5 fruit fly cellular contexts compared by ENCODE assay signal in genomic region chr3L:16710258-16711020, dm6.
TF ChIP-seq lines count a peak whose summit lies in the region.

No protein-coding gene starts in this region.

- no peak for TF ChIP-seq CTCF in whole organism, embryonic (GFP tag; optimal IDR thresholded peaks at IDR 0.05; lab: Kevin White, UChicago)

TF ChIP-seq in whole organism, adult, 20 proteins besides CTCF, POLR2A, EP300 and RAD21 (continues in another document):
- TF ChIP-seq CG33017 (tag; optimal IDR thresholded peaks at IDR 0.05; lab: Kevin White, UChicago): peak; percentile 39
- TF ChIP-seq bab1 (GFP tag; optimal IDR thresholded peaks at IDR 0.05; lab: Kevin White, UChicago): peak; percentile 59
- TF ChIP-seq CG1620 (GFP tag; optimal IDR thresholded peaks at IDR 0.05; lab: Kevin White, UChicago): no peak
- no peak for TF ChIP-seq Hr96 (GFP tag; optimal IDR thresholded peaks at IDR 0.05; lab: Kevin White, UChicago)
- TF ChIP-seq kay (GFP tag; lab: Kevin White, UChicago; ENCODE audit: borderline replicate concordance): no peak
- TF ChIP-seq CG14711 (tag; optimal IDR thresholded peaks at IDR 0.05; lab: Kevin White, UChicago): peak; percentile 74
- TF ChIP-seq cic (GFP tag; optimal IDR thresholded peaks at IDR 0.05; lab: Kevin White, UChicago): no peak
- peak; percentile 84 for TF ChIP-seq tj (GFP tag; optimal IDR thresholded peaks at IDR 0.05; lab: Kevin White, UChicago)
- no peak for TF ChIP-seq toe (GFP tag; optimal IDR thresholded peaks at IDR 0.05; lab: Kevin White, UChicago)
- peak; percentile 28 for TF ChIP-seq CG7045 (GFP tag; optimal IDR thresholded peaks at IDR 0.05; lab: Kevin White, UChicago)
- peak; percentile 79 for TF ChIP-seq pad (GFP tag; optimal IDR thresholded peaks at IDR 0.05; lab: Kevin White, UChicago)
- peak; percentile 65 for TF ChIP-seq CG7101 (tag; optimal IDR thresholded peaks at IDR 0.05; lab: Kevin White, UChicago)
- no peak for TF ChIP-seq Clk (GFP tag; optimal IDR thresholded peaks at IDR 0.05; lab: Kevin White, UChicago)
- TF ChIP-seq Crg-1 (GFP tag; optimal IDR thresholded peaks at IDR 0.05; lab: Kevin White, UChicago): no peak
- no peak for TF ChIP-seq Mnt (GFP tag; optimal IDR thresholded peaks at IDR 0.05; lab: Kevin White, UChicago)
- TF ChIP-seq CG12768 (GFP tag; optimal IDR thresholded peaks at IDR 0.05; lab: Kevin White, UChicago): peak; percentile 2
- TF ChIP-seq CG11617 (GFP tag; optimal IDR thresholded peaks at IDR 0.05; lab: Kevin White, UChicago): peak; percentile 49
- no peak for TF ChIP-seq cnc (optimal IDR thresholded peaks at IDR 0.05; lab: Kevin White, UChicago)
- peak; percentile 54 for TF ChIP-seq ovo (GFP tag; optimal IDR thresholded peaks at IDR 0.05; lab: Kevin White, UChicago)

TF ChIP-seq in whole organism, embryonic, 481 proteins besides CTCF, POLR2A, EP300 and RAD21 (continues in another document):
- TF ChIP-seq Lim3 (GFP tag; IDR thresholded peaks at IDR 0.05; lab: Robert Waterston, UW): no peak
- peak; percentile 50 for TF ChIP-seq phol (tag; optimal IDR thresholded peaks at IDR 0.05; lab: Kevin White, UChicago)
- no peak for TF ChIP-seq bigmax (GFP tag; optimal IDR thresholded peaks at IDR 0.05; lab: Kevin White, UChicago)
- TF ChIP-seq gsb (GFP tag; IDR thresholded peaks at IDR 0.05; lab: Robert Waterston, UW): 0 out of 2 replicates have a peak, but pooled peaks have one; percentile 15
- TF ChIP-seq Bteb2 (GFP tag; optimal IDR thresholded peaks at IDR 0.05; lab: Kevin White, UChicago): no peak
- TF ChIP-seq psq (GFP tag; optimal IDR thresholded peaks at IDR 0.05; lab: Kevin White, UChicago): no peak
- TF ChIP-seq klu (GFP tag; IDR thresholded peaks at IDR 0.05; lab: Robert Waterston, UW): peak; percentile 59; the same call in 1 of the 2 replicates
- TF ChIP-seq al (GFP tag; IDR thresholded peaks at IDR 0.05; lab: Robert Waterston, UW): 0 out of 2 replicates have a peak, but pooled peaks have one; percentile 41
- TF ChIP-seq ci (GFP tag; IDR thresholded peaks at IDR 0.05; lab: Robert Waterston, UW): 0 out of 3 replicates have a peak, but pooled peaks have one; percentile 38
- no peak for TF ChIP-seq CG31388 (GFP tag; optimal IDR thresholded peaks at IDR 0.05; lab: Kevin White, UChicago)
- TF ChIP-seq sna (GFP tag; IDR thresholded peaks at IDR 0.05; lab: Robert Waterston, UW; ENCODE audit: partially characterized antibody): no peak
- peak; percentile 32 for TF ChIP-seq CoRest (tag; optimal IDR thresholded peaks at IDR 0.05; lab: Kevin White, UChicago)
- TF ChIP-seq jing (GFP tag; optimal IDR thresholded peaks at IDR 0.05; lab: Kevin White, UChicago): no peak
- peak; percentile 17 for TF ChIP-seq CG10979 (tag; optimal IDR thresholded peaks at IDR 0.05; lab: Kevin White, UChicago)
- TF ChIP-seq lov (optimal IDR thresholded peaks at IDR 0.05; lab: Kevin White, UChicago): no peak
- no peak for TF ChIP-seq lov (GFP tag; IDR thresholded peaks at IDR 0.05; lab: Robert Waterston, UW)
- TF ChIP-seq CG11696 (GFP tag; IDR thresholded peaks at IDR 0.05; lab: Robert Waterston, UW): no peak
- no peak for TF ChIP-seq CG7271 (tag; optimal IDR thresholded peaks at IDR 0.05; lab: Kevin White, UChicago)

TF ChIP-seq in whole organism, prepupa, 60 proteins besides CTCF, POLR2A, EP300 and RAD21 (continues in another document):
- TF ChIP-seq esn (GFP tag; optimal IDR thresholded peaks at IDR 0.05; lab: Kevin White, UChicago): peak; percentile 37
- TF ChIP-seq topi (GFP tag; optimal IDR thresholded peaks at IDR 0.05; lab: Kevin White, UChicago): peak; percentile 44
- TF ChIP-seq CG16779 (tag; optimal IDR thresholded peaks at IDR 0.05; lab: Kevin White, UChicago): peak; percentile 48
- TF ChIP-seq svp (GFP tag; lab: Kevin White, UChicago): peak; percentile 86
- peak; percentile 57 for TF ChIP-seq CG6792 (GFP tag; optimal IDR thresholded peaks at IDR 0.05; lab: Kevin White, UChicago)
- TF ChIP-seq Blimp-1 (GFP tag; optimal IDR thresholded peaks at IDR 0.05; lab: Kevin White, UChicago): peak; percentile 1
- TF ChIP-seq CG32006 (GFP tag; optimal IDR thresholded peaks at IDR 0.05; lab: Kevin White, UChicago): peak; percentile 75
- peak; percentile 23 for TF ChIP-seq lz (GFP tag; optimal IDR thresholded peaks at IDR 0.05; lab: Kevin White, UChicago)
- TF ChIP-seq CG8632 (GFP tag; optimal IDR thresholded peaks at IDR 0.05; lab: Kevin White, UChicago): peak; percentile 37
- peak; percentile 53 for TF ChIP-seq Ets96B (tag; optimal IDR thresholded peaks at IDR 0.05; lab: Kevin White, UChicago)
- TF ChIP-seq CG10669 (GFP tag; optimal IDR thresholded peaks at IDR 0.05; lab: Kevin White, UChicago): peak; percentile 63
- peak; percentile 76; the same call in 1 of the 3 replicates for TF ChIP-seq CG6163 (GFP tag; IDR thresholded peaks at IDR 0.05; lab: Robert Waterston, UW)
- peak; percentile 57 for TF ChIP-seq CG34406 (GFP tag; optimal IDR thresholded peaks at IDR 0.05; lab: Kevin White, UChicago)
- peak; percentile 50 for TF ChIP-seq CG7368 (GFP tag; optimal IDR thresholded peaks at IDR 0.05; lab: Kevin White, UChicago)
- TF ChIP-seq Ets21C (GFP tag; optimal IDR thresholded peaks at IDR 0.05; lab: Kevin White, UChicago): no peak
- peak; percentile 8 for TF ChIP-seq Eip75B (GFP tag; optimal IDR thresholded peaks at IDR 0.05; lab: Kevin White, UChicago)
- peak; percentile 62 for TF ChIP-seq CG6808 (GFP tag; optimal IDR thresholded peaks at IDR 0.05; lab: Kevin White, UChicago)
- TF ChIP-seq CG6854 (GFP tag; optimal IDR thresholded peaks at IDR 0.05; lab: Kevin White, UChicago): no peak
- TF ChIP-seq spab (GFP tag; optimal IDR thresholded peaks at IDR 0.05; lab: Kevin White, UChicago): peak; percentile 35

TF ChIP-seq in whole organism, pupa, 21 proteins besides CTCF, POLR2A, EP300 and RAD21:
- peak; percentile 58 for TF ChIP-seq CG8301 (tag; optimal IDR thresholded peaks at IDR 0.05; lab: Kevin White, UChicago)
- TF ChIP-seq Snoo (tag; optimal IDR thresholded peaks at IDR 0.05; lab: Kevin White, UChicago): peak; percentile 6
- no peak for TF ChIP-seq D1 (tag; optimal IDR thresholded peaks at IDR 0.05; lab: Kevin White, UChicago)
- TF ChIP-seq CG12605 (GFP tag; IDR thresholded peaks at IDR 0.05; lab: Robert Waterston, UW): no peak
- peak; percentile 63; the same call in 2 of the 3 replicates for TF ChIP-seq fd96Ca (GFP tag; IDR thresholded peaks at IDR 0.05; lab: Robert Waterston, UW)
- no peak; the same call in 1 of the 2 replicates for TF ChIP-seq CG10348 (GFP tag; IDR thresholded peaks at IDR 0.05; lab: Robert Waterston, UW)
- peak; percentile 69 for TF ChIP-seq CG15710 (tag; optimal IDR thresholded peaks at IDR 0.05; lab: Kevin White, UChicago)
- peak; percentile 26 for TF ChIP-seq CG34367 (tag; optimal IDR thresholded peaks at IDR 0.05; lab: Kevin White, UChicago)
- TF ChIP-seq CG9948 (tag; optimal IDR thresholded peaks at IDR 0.05; lab: Kevin White, UChicago): peak; percentile 54
- TF ChIP-seq CG4496 (GFP tag; IDR thresholded peaks at IDR 0.05; lab: Robert Waterston, UW): peak; percentile 65
- peak; percentile 84 for TF ChIP-seq CG8159 (tag; optimal IDR thresholded peaks at IDR 0.05; lab: Kevin White, UChicago)
- TF ChIP-seq Pif1B (GFP tag; optimal IDR thresholded peaks at IDR 0.05; lab: Kevin White, UChicago): peak; percentile 51
- peak; percentile 83 for TF ChIP-seq CG14655 (GFP tag; optimal IDR thresholded peaks at IDR 0.05; lab: Kevin White, UChicago)
- peak; percentile 73 for TF ChIP-seq CG17806 (tag; optimal IDR thresholded peaks at IDR 0.05; lab: Kevin White, UChicago)
- TF ChIP-seq Pif1A (GFP tag; optimal IDR thresholded peaks at IDR 0.05; lab: Kevin White, UChicago): peak; percentile 60
- peak; percentile 56; the same call in 1 of the 2 replicates for TF ChIP-seq rn (GFP tag; IDR thresholded peaks at IDR 0.05; lab: Robert Waterston, UW)
- no peak for TF ChIP-seq gl (tag; optimal IDR thresholded peaks at IDR 0.05; lab: Kevin White, UChicago)
- TF ChIP-seq CG13204 (GFP tag; optimal IDR thresholded peaks at IDR 0.05; lab: Kevin White, UChicago): no peak
- peak; percentile 72 for TF ChIP-seq CG32121 (GFP tag; IDR thresholded peaks at IDR 0.05; lab: Robert Waterston, UW)
- TF ChIP-seq EcR (GFP tag; optimal IDR thresholded peaks at IDR 0.05; lab: Kevin White, UChicago): peak; percentile 45
- TF ChIP-seq Ets98B (GFP tag; IDR thresholded peaks at IDR 0.05; lab: Robert Waterston, UW): peak; percentile 51
TF ChIP-seq in whole organism, pupa: peak in this region for 16.

TF ChIP-seq in whole organism, wandering third instar larva, 38 proteins besides CTCF, POLR2A, EP300 and RAD21:
- peak; percentile 4 for TF ChIP-seq CG9705 (GFP tag; optimal IDR thresholded peaks at IDR 0.05; lab: Kevin White, UChicago)
- peak in 1 of 2 experiments; percentile 65 for TF ChIP-seq foxo (GFP tag; optimal IDR thresholded peaks at IDR 0.05; lab: Kevin White, UChicago)
- TF ChIP-seq Sp1 (GFP tag; optimal IDR thresholded peaks at IDR 0.05; lab: Kevin White, UChicago): peak; percentile 48
- peak; percentile 24 for TF ChIP-seq dmrt93B (GFP tag; optimal IDR thresholded peaks at IDR 0.05; lab: Kevin White, UChicago)
- no peak for TF ChIP-seq Dfd (GFP tag; optimal IDR thresholded peaks at IDR 0.05; lab: Kevin White, UChicago)
- no peak for TF ChIP-seq GATAd (GFP tag; optimal IDR thresholded peaks at IDR 0.05; lab: Kevin White, UChicago)
- TF ChIP-seq psq (GFP tag; optimal IDR thresholded peaks at IDR 0.05; lab: Kevin White, UChicago): peak; percentile 24
- peak; percentile 17 for TF ChIP-seq h (GFP tag; optimal IDR thresholded peaks at IDR 0.05; lab: Kevin White, UChicago)
- TF ChIP-seq tai (GFP tag; optimal IDR thresholded peaks at IDR 0.05; lab: Kevin White, UChicago): no peak
- TF ChIP-seq ey (GFP tag; optimal IDR thresholded peaks at IDR 0.05; lab: Kevin White, UChicago): peak; percentile 17
- TF ChIP-seq Abd-B (GFP tag; optimal IDR thresholded peaks at IDR 0.05; lab: Kevin White, UChicago): no peak
- peak; percentile 27 for TF ChIP-seq rgr (GFP tag; optimal IDR thresholded peaks at IDR 0.05; lab: Kevin White, UChicago)
- TF ChIP-seq OdsH (GFP tag; optimal IDR thresholded peaks at IDR 0.05; lab: Kevin White, UChicago): peak; percentile 21
- peak; percentile 24 for TF ChIP-seq fru (GFP tag; optimal IDR thresholded peaks at IDR 0.05; lab: Kevin White, UChicago)
- TF ChIP-seq HLH106 (tag; optimal IDR thresholded peaks at IDR 0.05; lab: Kevin White, UChicago): peak; percentile 71
